Worm (Caenorhabditis elegans) whole organism, L4 larva: ENCODE results near the gene mihp-2.

Experiments used
- gei-8 ChIP-seq: fragments of 200-800 bp; sonication (Bioruptor generic); optimal IDR thresholded peaks from 2 replicates; lab custom pipeline; 2018; ENCODE audit warnings: mild to moderate bottlenecking, missing genetic modification characterization, missing compliant biosample characterization
- lin-39 ChIP-seq: fragments of 150-350 bp; optimal IDR thresholded peaks from 2 replicates; lab custom pipeline; 2014; ENCODE audit warnings: missing biosample characterization, missing genetic modification reagents, missing genetic modification characterization
- mdl-1 ChIP-seq, 2 experiments: fragments of 150-350 bp in 1 of 2; sonication (generic microtip) in 1 of 2; optimal IDR thresholded peaks; 2 replicates each; lab custom pipeline; 2014 to 2017; ENCODE audit warnings: missing biosample characterization in 2 of 2, missing genetic modification characterization in 2 of 2
- pha-4 ChIP-seq, 2 experiments: fragments of 150-350 bp in 1 of 2; fragments of 200-800 bp in 1 of 2; sonication (Bioruptor generic) in 1 of 2; IDR thresholded peaks in 1 of 2; optimal IDR thresholded peaks in 1 of 2; 2 replicates each; pipeline versions ENCODE4 v1.3.6 to Lab custom; 2014 to 2022; ENCODE audit warnings: missing genetic modification characterization in 2 of 2, missing genetic modification reagents in 2 of 2, missing biosample characterization in 1 of 2, missing compliant biosample characterization in 1 of 2

DNA sequence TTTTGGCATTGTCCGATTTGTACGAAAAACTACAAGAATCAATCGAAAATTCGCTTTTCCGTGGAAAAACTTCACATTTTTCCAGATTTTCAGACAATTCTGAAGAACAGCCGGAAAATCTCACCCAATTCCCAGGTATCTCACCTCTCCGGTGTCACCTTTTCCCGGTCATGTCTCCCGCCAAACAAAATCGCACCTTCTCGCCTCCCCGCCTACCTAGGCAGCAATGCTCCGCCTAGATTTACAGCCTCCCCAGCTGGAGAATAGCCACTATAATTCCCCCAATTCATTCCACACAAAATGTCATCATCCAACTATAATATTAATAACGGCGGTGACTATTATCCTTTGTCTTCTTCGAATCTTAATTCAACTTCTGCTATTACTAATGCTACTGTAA, 29.7 kb upstream of the mihp-2 start, which contains the start of gene ceh-51:
- no peak for TF ChIP-seq mdl-1 (tag; optimal IDR thresholded peaks at IDR 0.05; lab: Kevin White, UChicago)
- TF ChIP-seq gei-8 (GFP tag; lab: Kevin White, UChicago) = no peak
- no peak for TF ChIP-seq pha-4 (GFP tag; IDR thresholded peaks at IDR 0.05; lab: Robert Waterston, UW)
- TF ChIP-seq pha-4 (tag; optimal IDR thresholded peaks at IDR 0.05; lab: Kevin White, UChicago) = no peak
- TF ChIP-seq lin-39 (tag; lab: Kevin White, UChicago) = no peak
